Fruit fly (Drosophila melanogaster): ENCODE data around the gene Drsl6.

Gene Drsl6

dm6 chr3L:3344528-3344927, 8.3 kb upstream of the Drsl6 start:
- TF ChIP-seq gcm (GFP tag; optimal IDR thresholded peaks at IDR 0.05) (no peak), trh (GFP tag; optimal IDR thresholded peaks at IDR 0.05) (no peak), CG34422 (GFP tag; IDR thresholded peaks at IDR 0.05) (no peak), seq (GFP tag; IDR thresholded peaks at IDR 0.05) (no peak), onecut (GFP tag; IDR thresholded peaks at IDR 0.05) (no peak), Dref (GFP tag; IDR thresholded peaks at IDR 0.05) (no peak), CG1529 (GFP tag; optimal IDR thresholded peaks at IDR 0.05) (no peak), CG6689 (GFP tag; IDR thresholded peaks at IDR 0.05) (no peak), CG4617 (GFP tag; optimal IDR thresholded peaks at IDR 0.05; ENCODE audit: borderline replicate concordance) (no peak), Med (GFP tag) (peak; percentile 40), vnd (GFP tag; IDR thresholded peaks at IDR 0.05; ENCODE audit: partially characterized antibody) (no peak), CG3163 (GFP tag; optimal IDR thresholded peaks at IDR 0.05) (no peak), Pdp1 (GFP tag; optimal IDR thresholded peaks at IDR 0.05) (peak in 1 of 2 experiments; percentile 87), Oli (tag; optimal IDR thresholded peaks at IDR 0.05) (no peak), CG14441 (GFP tag; IDR thresholded peaks at IDR 0.05) (no peak), CG5953 (GFP tag; IDR thresholded peaks at IDR 0.05) (no peak), CG8359 (GFP tag; optimal IDR thresholded peaks at IDR 0.05; ENCODE audit: borderline replicate concordance) (no peak), wor (GFP tag; IDR thresholded peaks at IDR 0.05) (no peak), CG2678 (tag; optimal IDR thresholded peaks at IDR 0.05) (no peak), toy (GFP tag; IDR thresholded peaks at IDR 0.05) (no peak), gt (GFP tag; IDR thresholded peaks at IDR 0.05) (no peak), CG18619 (GFP tag; optimal IDR thresholded peaks at IDR 0.05) (no peak), sens (GFP tag) (peak; percentile 41), dm (GFP tag; optimal IDR thresholded peaks at IDR 0.05) (no peak)

- no peak for TF ChIP-seq CG16863 (GFP tag; optimal IDR thresholded peaks at IDR 0.05)
- no peak for TF ChIP-seq klu (GFP tag; IDR thresholded peaks at IDR 0.05)
- peak; percentile 5 for TF ChIP-seq CG10267 (tag; optimal IDR thresholded peaks at IDR 0.05)
- peak; percentile 53 for TF ChIP-seq gem (tag; optimal IDR thresholded peaks at IDR 0.05)
- peak; percentile 1 for TF ChIP-seq CG9437 (GFP tag; optimal IDR thresholded peaks at IDR 0.05)
- TF ChIP-seq CG31441 (GFP tag; IDR thresholded peaks at IDR 0.05), result peak; percentile 48; the same call in 1 of the 2 replicates
- TF ChIP-seq grau (tag; optimal IDR thresholded peaks at IDR 0.05), result peak; percentile 2
- TF ChIP-seq CoRest (tag; optimal IDR thresholded peaks at IDR 0.05), result peak; percentile 17
- no peak for TF ChIP-seq CG6813 (GFP tag; optimal IDR thresholded peaks at IDR 0.05)
- TF ChIP-seq CG2712 (tag; optimal IDR thresholded peaks at IDR 0.05), result peak; percentile 5
- peak; percentile 15 for TF ChIP-seq CG18262 (tag; optimal IDR thresholded peaks at IDR 0.05)
- TF ChIP-seq lbe (GFP tag; optimal IDR thresholded peaks at IDR 0.05), result peak; percentile 51
- TF ChIP-seq unpg (GFP tag; optimal IDR thresholded peaks at IDR 0.05), result peak; percentile 23
- no peak for TF ChIP-seq Lim3 (GFP tag; IDR thresholded peaks at IDR 0.05)
- TF ChIP-seq CG11723 (GFP tag; optimal IDR thresholded peaks at IDR 0.05), result no peak
- TF ChIP-seq esg (GFP tag; conservative IDR thresholded peaks at IDR 0.05), result no peak
- TF ChIP-seq CG15269 (tag; optimal IDR thresholded peaks at IDR 0.05), result peak; percentile 39
- no peak for TF ChIP-seq bowl (GFP tag; IDR thresholded peaks at IDR 0.05)
- peak; percentile 19 for TF ChIP-seq Fer1 (GFP tag; optimal IDR thresholded peaks at IDR 0.05)
- TF ChIP-seq dpn (GFP tag; optimal IDR thresholded peaks at IDR 0.05), result no peak
- TF ChIP-seq Blimp-1 (GFP tag; optimal IDR thresholded peaks at IDR 0.05), result peak; percentile 7
- TF ChIP-seq CG14441 (GFP tag; IDR thresholded peaks at IDR 0.05), result no peak
- peak; percentile 3 for TF ChIP-seq CG13296 (GFP tag; optimal IDR thresholded peaks at IDR 0.05)
- TF ChIP-seq HmgD (GFP tag; optimal IDR thresholded peaks at IDR 0.05), result no peak
- TF ChIP-seq gsb-n (tag; optimal IDR thresholded peaks at IDR 0.05), result no peak
- TF ChIP-seq Oli (tag; optimal IDR thresholded peaks at IDR 0.05), result peak; percentile 35
- peak; percentile 14 for TF ChIP-seq CG7839 (tag; optimal IDR thresholded peaks at IDR 0.05)
- TF ChIP-seq Sox102F (GFP tag; optimal IDR thresholded peaks at IDR 0.05), result peak; percentile 12
- 0 out of 3 replicates have a peak, but pooled peaks have one; percentile 14 for TF ChIP-seq CG17361 (GFP tag; IDR thresholded peaks at IDR 0.05)
Measured at dm6 chr3L:3343260-3343659, 7.0 kb upstream of the Drsl6 start.

All from whole organism, embryonic.